Worm (Caenorhabditis elegans) whole organism, L3 larva: ENCODE measurements around the gene msp-78.
"Not testable (repeated sequence)": the region's sequence is repeated elsewhere in the genome, so short reads cannot be mapped to it uniquely, and the experiment has no call there.

Experiments
- R02D3.7 ChIP-seq: fragments of 150-350 bp; optimal IDR thresholded peaks from 2 replicates; lab custom pipeline; 2014; ENCODE audit warnings: missing biosample characterization, missing genetic modification characterization
- ZK546.5 ChIP-seq: sonication (generic microtip); optimal IDR thresholded peaks from 2 replicates; lab custom pipeline; 2017; ENCODE audit warnings: missing biosample characterization, missing genetic modification characterization
- aly-2 ChIP-seq: fragments of 150-350 bp; optimal IDR thresholded peaks from 2 replicates; lab custom pipeline; 2014; ENCODE audit warnings: missing biosample characterization, missing genetic modification characterization
- ceh-82 ChIP-seq: fragments of 150-350 bp; optimal IDR thresholded peaks from 2 replicates; lab custom pipeline; 2014; ENCODE audit warnings: missing biosample characterization, missing genetic modification characterization
- ceh-9 ChIP-seq: sonication (generic microtip); optimal IDR thresholded peaks from 2 replicates; lab custom pipeline; 2018; ENCODE audit warnings: missing biosample characterization, missing genetic modification characterization
- egl-27 ChIP-seq: sonication (generic microtip); optimal IDR thresholded peaks from 4 replicates; lab custom pipeline; 2017; ENCODE audit warnings: missing biosample characterization, missing genetic modification reagents, missing genetic modification characterization
- elt-1 ChIP-seq: fragments of 150-350 bp; optimal IDR thresholded peaks from 2 replicates; lab custom pipeline; 2014; ENCODE audit warnings: missing biosample characterization, missing genetic modification characterization
- elt-2 ChIP-seq: sonication (generic microtip); optimal IDR thresholded peaks from 2 replicates; lab custom pipeline; 2016; ENCODE audit warnings: missing genetic modification reagents, mild to moderate bottlenecking, missing genetic modification characterization, missing compliant biosample characterization
- elt-3 ChIP-seq, 3 experiments: fragments of 150-350 bp in 1 of 3; sonication (generic microtip) in 2 of 3; optimal IDR thresholded peaks; 2 replicates in 2 of 3; 4 replicates in 1 of 3; lab custom pipeline; 2014 to 2017; ENCODE audit warnings: missing biosample characterization in 3 of 3, missing genetic modification characterization in 3 of 3
- fkh-10 ChIP-seq: sonication (generic microtip); optimal IDR thresholded peaks from 2 replicates; lab custom pipeline; 2017; ENCODE audit warnings: missing biosample characterization, missing genetic modification reagents, missing genetic modification characterization
- fos-1 ChIP-seq: fragments of 150-350 bp; optimal IDR thresholded peaks from 2 replicates; lab custom pipeline; 2014; ENCODE audit warnings: missing biosample characterization, missing genetic modification characterization
- hmg-11 ChIP-seq: sonication (generic microtip); optimal IDR thresholded peaks from 2 replicates; lab custom pipeline; 2016; ENCODE audit warnings: missing genetic modification characterization, missing compliant biosample characterization
- lin-15B ChIP-seq: fragments of 150-350 bp; optimal IDR thresholded peaks from 2 replicates; lab custom pipeline; 2014; ENCODE audit warnings: missing biosample characterization, missing genetic modification characterization
- lin-39 ChIP-seq: fragments of 150-350 bp; optimal IDR thresholded peaks from 2 replicates; lab custom pipeline; 2018; ENCODE audit warnings: missing biosample characterization, missing genetic modification reagents, missing genetic modification characterization
- lsy-12 ChIP-seq: sonication (generic microtip); optimal IDR thresholded peaks from 2 replicates; lab custom pipeline; 2016; ENCODE audit warnings: mild to moderate bottlenecking, missing genetic modification characterization, missing compliant biosample characterization
- mdl-1 ChIP-seq: fragments of 150-350 bp; optimal IDR thresholded peaks from 2 replicates; lab custom pipeline; 2014; ENCODE audit warnings: missing biosample characterization, missing genetic modification characterization
- mml-1 ChIP-seq: fragments of 150-350 bp; sonication (generic microtip); optimal IDR thresholded peaks from 3 replicates; lab custom pipeline; 2014; ENCODE audit warnings: missing biosample characterization, missing genetic modification characterization
- nfya-1 ChIP-seq: sonication (generic microtip); optimal IDR thresholded peaks from 2 replicates; lab custom pipeline; 2017; ENCODE audit warnings: missing genetic modification characterization, mild to moderate bottlenecking, missing compliant biosample characterization, antibody characterized with exemption, moderate library complexity; ENCODE audit not compliant: insufficient read depth
- nhr-11 ChIP-seq: fragments of 150-350 bp; optimal IDR thresholded peaks from 2 replicates; lab custom pipeline; 2014; ENCODE audit warnings: missing biosample characterization, missing genetic modification characterization
- nhr-12 ChIP-seq: fragments of 150-350 bp; optimal IDR thresholded peaks from 2 replicates; lab custom pipeline; 2014; ENCODE audit warnings: missing biosample characterization, missing genetic modification characterization
- nhr-23 ChIP-seq: fragments of 150-350 bp; optimal IDR thresholded peaks from 2 replicates; lab custom pipeline; 2014; ENCODE audit warnings: missing biosample characterization, missing genetic modification reagents, missing genetic modification characterization
- nhr-237 ChIP-seq: fragments of 150-350 bp; optimal IDR thresholded peaks from 2 replicates; lab custom pipeline; 2014; ENCODE audit warnings: missing biosample characterization, missing genetic modification characterization
- nhr-25 ChIP-seq: sonication (generic microtip); optimal IDR thresholded peaks from 2 replicates; lab custom pipeline; 2017; ENCODE audit warnings: missing biosample characterization, missing genetic modification characterization
- nhr-28 ChIP-seq: fragments of 150-350 bp; optimal IDR thresholded peaks from 2 replicates; lab custom pipeline; 2014; ENCODE audit warnings: missing biosample characterization, missing genetic modification characterization
- nhr-76 ChIP-seq: fragments of 150-350 bp; sonication (generic microtip); optimal IDR thresholded peaks from 5 replicates; lab custom pipeline; 2014; ENCODE audit warnings: missing biosample characterization, missing genetic modification characterization
- nhr-77 ChIP-seq: fragments of 150-350 bp; optimal IDR thresholded peaks from 2 replicates; lab custom pipeline; 2014; ENCODE audit warnings: missing biosample characterization, missing genetic modification characterization
- sea-2 ChIP-seq: fragments of 150-350 bp; sonication (generic microtip); optimal IDR thresholded peaks from 4 replicates; lab custom pipeline; 2014; ENCODE audit warnings: missing biosample characterization, missing genetic modification reagents, missing genetic modification characterization
- skn-1 ChIP-seq: fragments of 150-350 bp; optimal IDR thresholded peaks from 2 replicates; lab custom pipeline; 2014; ENCODE audit warnings: missing biosample characterization, missing genetic modification characterization
- snpc-4 ChIP-seq: fragments of 150-350 bp; optimal IDR thresholded peaks from 2 replicates; lab custom pipeline; 2014; ENCODE audit warnings: missing biosample characterization, missing genetic modification characterization
- tbx-2 ChIP-seq: sonication (generic microtip); optimal IDR thresholded peaks from 2 replicates; lab custom pipeline; 2016; ENCODE audit warnings: mild to moderate bottlenecking, missing genetic modification characterization, missing compliant biosample characterization
- unc-39 ChIP-seq: sonication (generic microtip); optimal IDR thresholded peaks from 4 replicates; lab custom pipeline; 2017; ENCODE audit warnings: missing biosample characterization, missing genetic modification characterization
- unc-62 ChIP-seq: fragments of 150-350 bp; sonication (generic microtip); optimal IDR thresholded peaks from 4 replicates; lab custom pipeline; 2014; ENCODE audit warnings: missing biosample characterization, missing genetic modification reagents, missing genetic modification characterization
- ztf-4 ChIP-seq: fragments of 150-350 bp; optimal IDR thresholded peaks from 2 replicates; lab custom pipeline; 2014; ENCODE audit warnings: missing biosample characterization, missing genetic modification characterization

The msp-78 gene

ce11 chrIV:9740851-9741549, 28.8 kb upstream of the msp-78 start, which contains the start of gene gln-6:
TSS of gene gln-6 (minus strand) at chrIV:9740901.
- not testable (repeated sequence) for TF ChIP-seq nhr-28, nhr-11, ceh-9 (tag; lab: Kevin White, UChicago)

DNA sequence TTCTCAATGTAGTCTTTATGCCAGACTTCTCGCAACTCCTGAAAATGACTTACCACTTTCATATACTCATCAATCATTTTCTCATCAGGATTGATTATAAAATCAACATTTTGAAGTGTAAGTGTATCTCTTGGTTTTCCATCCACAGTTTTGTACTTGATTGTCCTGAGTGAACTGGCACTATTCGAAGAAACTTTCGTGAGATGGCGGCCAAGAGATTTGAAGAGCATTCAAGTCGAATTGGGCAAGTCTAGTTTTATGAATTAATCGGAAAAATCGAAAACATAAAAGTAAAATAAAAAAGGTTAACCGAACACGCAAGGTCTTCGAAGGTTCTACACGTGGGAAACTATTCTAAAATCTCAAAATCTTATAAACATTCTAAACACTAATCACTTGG, 27.0 kb upstream of the msp-78 start, which contains the start of gene C28D4.7:
C28D4.7 (minus strand) TSS at position 265 of the 400 bp plus-strand sequence.
- TF ChIP-seq ceh-82 (tag; lab: Kevin White, UChicago) (no peak), elt-1 (tag; lab: Kevin White, UChicago) (no peak), unc-39 (tag; lab: Kevin White, UChicago) (no peak), aly-2 (tag; lab: Kevin White, UChicago) (no peak)
- TF ChIP-seq, all 47 proteins: peak for 0

DNA sequence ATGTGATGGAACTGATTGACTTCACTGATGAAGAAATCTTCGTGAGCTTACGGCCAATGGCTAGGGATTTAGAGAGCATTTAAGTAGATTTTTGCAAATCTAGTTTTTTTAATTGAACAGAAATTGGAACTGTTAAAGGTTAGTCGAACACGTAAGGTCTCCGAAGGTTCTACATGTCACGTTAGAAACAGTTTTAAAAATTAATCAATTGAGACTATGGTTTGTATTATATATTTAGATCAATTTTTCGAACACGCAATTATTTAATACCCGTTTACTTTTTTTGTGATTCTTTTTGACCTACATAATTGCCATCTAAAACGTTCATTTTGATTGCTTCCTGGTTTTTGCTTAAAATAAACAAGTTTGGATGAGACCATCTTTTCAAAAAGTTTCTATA, 24.9 kb upstream of the msp-78 start, which contains the start of gene C28D4.4:
C28D4.4 (minus strand) TSS at position 101 of the 400 bp plus-strand sequence.
- TF ChIP-seq lin-39 (tag; lab: Kevin White, UChicago) (no peak), nhr-237 (tag; lab: Kevin White, UChicago) (no peak), fkh-10 (no peak), egl-27 (tag; lab: Kevin White, UChicago) (no peak), nhr-23 (tag; lab: Kevin White, UChicago) (no peak), nhr-77 (tag; lab: Kevin White, UChicago) (no peak), nfya-1 (tag; lab: Kevin White, UChicago) (no peak), elt-3 (tag; optimal IDR thresholded peaks at IDR 0.05; lab: Kevin White, UChicago) (no peak), fos-1 (tag; lab: Kevin White, UChicago) (no peak), skn-1 (tag; lab: Kevin White, UChicago) (no peak), mdl-1 (tag; lab: Kevin White, UChicago) (no peak), hmg-11 (tag; lab: Kevin White, UChicago) (no peak), nhr-76 (tag; lab: Kevin White, UChicago) (no peak), nhr-25 (tag; lab: Kevin White, UChicago) (no peak), mml-1 (no peak), snpc-4 (no peak), sea-2 (GFP tag; lab: Kevin White, UChicago) (no peak), unc-62 (no peak), tbx-2 (tag; lab: Kevin White, UChicago) (no peak)
- TF ChIP-seq, all 47 proteins: peak for 0

- TF ChIP-seq ZK546.5 (tag; lab: Kevin White, UChicago) (no peak), nhr-77 (tag; lab: Kevin White, UChicago) (no peak), lsy-12 (no peak), R02D3.7 (tag; lab: Kevin White, UChicago) (no peak), ztf-4 (tag; lab: Kevin White, UChicago) (no peak), lin-15B (tag; lab: Kevin White, UChicago) (no peak), aly-2 (tag; lab: Kevin White, UChicago) (no peak), elt-1 (tag; lab: Kevin White, UChicago) (no peak), nhr-12 (no peak), elt-3 (tag; optimal IDR thresholded peaks at IDR 0.05; lab: Kevin White, UChicago) (no peak), skn-1 (tag; lab: Kevin White, UChicago) (no peak)
Observed at ce11 chrIV:9746762-9747161, 23.1 kb upstream of the msp-78 start, which contains the start of gene C28D4.5. TSS of gene C28D4.5 (minus strand) at chrIV:9746862.

ce11 chrIV:9748342-9748741, 21.5 kb upstream of the msp-78 start, which contains the start of gene C28D4.8:
TSS of gene C28D4.8 (minus strand) at chrIV:9748442.
- TF ChIP-seq elt-2 (tag; lab: Kevin White, UChicago) (no peak), sea-2 (GFP tag; lab: Kevin White, UChicago) (no peak), fkh-10 (no peak)
